Worm (Caenorhabditis elegans): ENCODE measurements around the gene Y41C4A.22.

ce11 chrIII:11684770-11685169 lies 10.3 kb upstream of the Y41C4A.22 start:
- no peak for TF ChIP-seq lin-13 (tag; optimal IDR thresholded peaks at IDR 0.05)
- no peak for TF ChIP-seq ztf-11 (tag; optimal IDR thresholded peaks at IDR 0.05)
- TF ChIP-seq elt-1 (tag; optimal IDR thresholded peaks at IDR 0.05; ENCODE audit: borderline replicate concordance, insufficient read depth): no peak
- TF ChIP-seq pha-4 (tag; optimal IDR thresholded peaks at IDR 0.05): no peak
- TF ChIP-seq ces-1 (GFP tag; optimal IDR thresholded peaks at IDR 0.05): no peak
- no peak for TF ChIP-seq nhr-28 (tag; optimal IDR thresholded peaks at IDR 0.05)
- no peak for TF ChIP-seq nhr-12 (tag; optimal IDR thresholded peaks at IDR 0.05)
- TF ChIP-seq mep-1 (tag; optimal IDR thresholded peaks at IDR 0.05): no peak

All from whole organism, mixed stage, embryonic.